Fruit fly (Drosophila melanogaster) whole organism, embryonic: Measurements from ENCODE around the gene CG17752.

ENCODE experiments used
- Abd-B ChIP-seq: fragments of 200-800 bp; sonication (Bioruptor generic); optimal IDR thresholded peaks from 2 replicates; lab custom pipeline; 2018; ENCODE audit warnings: missing biosample characterization, mild to moderate bottlenecking, missing genetic modification characterization, moderate library complexity
- Ada2b ChIP-seq: fragments of 200-800 bp; sonication (Bioruptor generic); IDR thresholded peaks from 2 replicates; pipeline ENCODE4 v1.3.6; 2022; ENCODE audit warnings: missing biosample characterization, missing genetic modification characterization
- Atf6 ChIP-seq: fragments of 200-800 bp; sonication (Bioruptor generic); IDR thresholded peaks from 2 replicates; pipeline ENCODE4 v1.3.6; 2022; ENCODE audit warnings: missing biosample characterization, missing genetic modification characterization
- CG1024 ChIP-seq: fragments of 200-800 bp; sonication (Bioruptor generic); IDR thresholded peaks from 2 replicates; pipeline ENCODE4 v1.3.6; 2022; ENCODE audit warnings: missing biosample characterization, missing genetic modification characterization
- CG10565 ChIP-seq: fragments of 200-800 bp; sonication (Bioruptor generic); optimal IDR thresholded peaks from 3 replicates; lab custom pipeline; 2016; ENCODE audit warnings: missing biosample characterization, mild to moderate bottlenecking, missing genetic modification characterization
- CG10979 ChIP-seq: fragments of 200-800 bp; sonication (Bioruptor generic); optimal IDR thresholded peaks from 2 replicates; lab custom pipeline; 2018; ENCODE audit warnings: missing biosample characterization, mild to moderate bottlenecking, missing genetic modification characterization, moderate library complexity
- CG12155 ChIP-seq: fragments of 200-800 bp; sonication (Bioruptor generic); optimal IDR thresholded peaks from 3 replicates; lab custom pipeline; 2016; ENCODE audit warnings: missing biosample characterization, missing genetic modification characterization
- CG12769 ChIP-seq: fragments of 200-800 bp; sonication (Bioruptor generic); optimal IDR thresholded peaks from 2 replicates; lab custom pipeline; 2019; ENCODE audit warnings: missing biosample characterization, mild to moderate bottlenecking, missing genetic modification characterization, moderate library complexity
- CG13123 ChIP-seq: fragments of 200-800 bp; sonication (Bioruptor generic); optimal IDR thresholded peaks from 2 replicates; lab custom pipeline; 2016; ENCODE audit warnings: missing biosample characterization, missing genetic modification characterization
- CG13424 ChIP-seq: fragments of 200-800 bp; sonication (Bioruptor generic); optimal IDR thresholded peaks from 2 replicates; lab custom pipeline; 2019; ENCODE audit warnings: missing biosample characterization, mild to moderate bottlenecking, missing genetic modification characterization, moderate library complexity
- CG15696 ChIP-seq: fragments of 200-800 bp; sonication (Bioruptor generic); optimal IDR thresholded peaks from 2 replicates; lab custom pipeline; 2019; ENCODE audit warnings: missing biosample characterization, mild to moderate bottlenecking, missing genetic modification characterization, moderate library complexity
- CG17361 ChIP-seq: fragments of 200-800 bp; sonication (Bioruptor generic); IDR thresholded peaks from 3 replicates; pipeline ENCODE4 v1.3.6; 2022; ENCODE audit warnings: missing biosample characterization, missing genetic modification characterization
- CG2129 ChIP-seq: fragments of 200-800 bp; sonication (Bioruptor generic); IDR thresholded peaks from 2 replicates; pipeline ENCODE4 v1.3.6; 2022; ENCODE audit warnings: missing biosample characterization, missing genetic modification characterization; ENCODE audit not compliant: partially characterized antibody
- CG3281 ChIP-seq: fragments of 200-800 bp; sonication (Bioruptor generic); optimal IDR thresholded peaks from 3 replicates; lab custom pipeline; 2017; ENCODE audit warnings: missing biosample characterization, mild to moderate bottlenecking, missing genetic modification characterization
- CG34422 ChIP-seq: fragments of 200-800 bp; sonication (Bioruptor generic); IDR thresholded peaks from 3 replicates; pipeline ENCODE4 v1.3.6; 2022; ENCODE audit warnings: missing biosample characterization, missing genetic modification characterization
- CG43689 ChIP-seq: fragments of 200-800 bp; sonication (Bioruptor generic); IDR thresholded peaks from 2 replicates; pipeline ENCODE4 v1.3.6; 2022; ENCODE audit warnings: missing biosample characterization, missing genetic modification characterization
- CG4617 ChIP-seq: fragments of 200-800 bp; sonication (Bioruptor generic); optimal IDR thresholded peaks from 3 replicates; lab custom pipeline; 2016; ENCODE audit warnings: missing biosample characterization, missing genetic modification characterization, borderline replicate concordance
- CG6813 ChIP-seq: fragments of 200-800 bp; sonication (Bioruptor generic); optimal IDR thresholded peaks from 2 replicates; lab custom pipeline; 2017; ENCODE audit warnings: missing biosample characterization, missing genetic modification characterization, mild to moderate bottlenecking, moderate library complexity, missing genetic modification reagents
- D19A ChIP-seq: fragments of 200-800 bp; optimal IDR thresholded peaks from 3 replicates; lab custom pipeline; 2019; ENCODE audit warnings: missing biosample characterization, mild to moderate bottlenecking, missing genetic modification characterization, moderate library complexity
- Deaf1 ChIP-seq: fragments of 200-800 bp; optimal IDR thresholded peaks from 3 replicates; lab custom pipeline; 2019; ENCODE audit warnings: missing biosample characterization, mild to moderate bottlenecking, missing genetic modification characterization, moderate library complexity
- Dip3 ChIP-seq: fragments of 200-800 bp; sonication (Bioruptor generic); optimal IDR thresholded peaks from 3 replicates; lab custom pipeline; 2016; ENCODE audit warnings: missing biosample characterization, missing genetic modification characterization
- Dll ChIP-seq: fragments of 200-800 bp; sonication (Bioruptor generic); IDR thresholded peaks from 4 replicates; pipeline ENCODE4 v1.3.6; 2022; ENCODE audit warnings: missing biosample characterization, missing genetic modification characterization; ENCODE audit not compliant: partially characterized antibody
- E2f1 ChIP-seq: fragments of 200-800 bp; sonication (Bioruptor generic); IDR thresholded peaks from 2 replicates; pipeline ENCODE4 v1.3.6; 2022; ENCODE audit warnings: missing biosample characterization, missing genetic modification characterization
- H2.0 ChIP-seq: fragments of 200-800 bp; sonication (Bioruptor generic); IDR thresholded peaks from 2 replicates; pipeline ENCODE4 v1.3.6; 2022; ENCODE audit warnings: missing biosample characterization, missing genetic modification characterization
- HLH3B ChIP-seq: fragments of 200-800 bp; sonication (Bioruptor generic); IDR thresholded peaks from 2 replicates; pipeline ENCODE4 v1.3.6; 2022; ENCODE audit warnings: missing biosample characterization, missing genetic modification characterization
- HLHmδ ChIP-seq: fragments of 200-800 bp; sonication (Bioruptor generic); optimal IDR thresholded peaks from 2 replicates; lab custom pipeline; 2018; ENCODE audit warnings: missing biosample characterization, mild to moderate bottlenecking, missing genetic modification characterization, moderate library complexity
- Hr51 ChIP-seq, 2 experiments: fragments of 200-800 bp; sonication (Bioruptor generic); optimal IDR thresholded peaks; 2 replicates in 1 of 2; 3 replicates in 1 of 2; lab custom pipeline; 2016 to 2018; ENCODE audit warnings: missing biosample characterization in 2 of 2, missing genetic modification characterization in 2 of 2, mild to moderate bottlenecking in 1 of 2, moderate library complexity in 1 of 2
- Mes4 ChIP-seq: fragments of 200-800 bp; sonication (Bioruptor generic); optimal IDR thresholded peaks from 2 replicates; lab custom pipeline; 2016; ENCODE audit warnings: missing biosample characterization, missing genetic modification characterization
- Mrtf ChIP-seq: fragments of 200-800 bp; sonication (Bioruptor generic); IDR thresholded peaks from 3 replicates; pipeline ENCODE4 v1.3.6; 2022; ENCODE audit warnings: missing biosample characterization, missing genetic modification characterization
- NC2β ChIP-seq: fragments of 200-800 bp; sonication (Bioruptor generic); optimal IDR thresholded peaks from 2 replicates; lab custom pipeline; 2016; ENCODE audit warnings: missing biosample characterization, missing genetic modification characterization
- Oaz ChIP-seq: fragments of 200-800 bp; sonication (Bioruptor generic); IDR thresholded peaks from 2 replicates; pipeline ENCODE4 v1.3.6; 2022; ENCODE audit warnings: missing biosample characterization, missing genetic modification characterization
- Xbp1 ChIP-seq: fragments of 200-800 bp; sonication (Bioruptor generic); optimal IDR thresholded peaks from 3 replicates; lab custom pipeline; 2016; ENCODE audit warnings: missing biosample characterization, mild to moderate bottlenecking, missing genetic modification characterization
- ato ChIP-seq: fragments of 200-800 bp; sonication (Bioruptor generic); IDR thresholded peaks from 2 replicates; pipeline ENCODE4 v1.3.6; 2022; ENCODE audit warnings: missing biosample characterization, missing genetic modification characterization; ENCODE audit not compliant: partially characterized antibody
- bab2 ChIP-seq: fragments of 200-800 bp; sonication (Bioruptor generic); optimal IDR thresholded peaks from 2 replicates; lab custom pipeline; 2016; ENCODE audit warnings: missing biosample characterization, missing genetic modification characterization
- crol ChIP-seq: fragments of 200-800 bp; sonication (Bioruptor generic); IDR thresholded peaks from 2 replicates; pipeline ENCODE4 v1.3.6; 2022; ENCODE audit warnings: missing biosample characterization, missing genetic modification characterization
- ewg ChIP-seq: fragments of 200-800 bp; sonication (Bioruptor generic); optimal IDR thresholded peaks from 3 replicates; lab custom pipeline; 2017; ENCODE audit warnings: mild to moderate bottlenecking, missing biosample characterization, missing genetic modification reagents, missing genetic modification characterization
- fru ChIP-seq: fragments of >200 bp; optimal IDR thresholded peaks from 2 replicates; lab custom pipeline; 2017
- hbn ChIP-seq: fragments of 200-800 bp; sonication (Bioruptor generic); IDR thresholded peaks from 2 replicates; pipeline ENCODE4 v1.3.6; 2022; ENCODE audit warnings: missing biosample characterization, missing genetic modification characterization; ENCODE audit not compliant: partially characterized antibody
- hkb ChIP-seq, 2 experiments: fragments of 200-800 bp in 1 of 2; fragments of >200 bp in 1 of 2; sonication (Bioruptor generic) in 1 of 2; IDR thresholded peaks in 1 of 2; optimal IDR thresholded peaks in 1 of 2; 2 replicates each; pipeline versions ENCODE4 v1.3.6 to Lab custom; 2017 to 2022; ENCODE audit warnings: missing biosample characterization in 1 of 2, missing genetic modification characterization in 1 of 2
- jigr1 ChIP-seq: fragments of 200-800 bp; sonication (Bioruptor generic); IDR thresholded peaks from 3 replicates; pipeline ENCODE4 v1.3.6; 2022; ENCODE audit warnings: missing biosample characterization, missing genetic modification characterization
- jing ChIP-seq: fragments of 200-800 bp; sonication (Bioruptor generic); optimal IDR thresholded peaks from 2 replicates; lab custom pipeline; 2018; ENCODE audit warnings: missing biosample characterization, mild to moderate bottlenecking, missing genetic modification characterization
- ken ChIP-seq: fragments of 200-800 bp; sonication (Bioruptor generic); IDR thresholded peaks from 3 replicates; pipeline ENCODE4 v1.3.6; 2022; ENCODE audit warnings: missing biosample characterization, missing genetic modification characterization
- onecut ChIP-seq: fragments of 200-800 bp; sonication (Bioruptor generic); IDR thresholded peaks from 2 replicates; pipeline ENCODE4 v1.3.6; 2022; ENCODE audit warnings: missing biosample characterization, missing genetic modification characterization
- peb ChIP-seq: fragments of 200-800 bp; sonication (Bioruptor generic); IDR thresholded peaks from 2 replicates; pipeline ENCODE4 v1.3.6; 2022; ENCODE audit warnings: missing biosample characterization, missing genetic modification characterization
- row ChIP-seq: fragments of 200-800 bp; sonication (Bioruptor generic); IDR thresholded peaks from 3 replicates; pipeline ENCODE4 v1.3.6; 2022; ENCODE audit warnings: missing biosample characterization, missing genetic modification characterization
- slp2 ChIP-seq: fragments of 200-800 bp; sonication (Bioruptor generic); optimal IDR thresholded peaks from 2 replicates; lab custom pipeline; 2016; ENCODE audit warnings: missing biosample characterization, missing genetic modification characterization
- tgo ChIP-seq: fragments of 200-800 bp; sonication (Bioruptor generic); IDR thresholded peaks from 3 replicates; pipeline ENCODE4 v1.3.6; 2022; ENCODE audit warnings: missing biosample characterization, missing genetic modification characterization
- vfl ChIP-seq: fragments of 200-800 bp; sonication (Bioruptor generic); optimal IDR thresholded peaks from 2 replicates; lab custom pipeline; 2016; ENCODE audit warnings: missing biosample characterization, missing genetic modification characterization
- wek ChIP-seq: fragments of 200-800 bp; sonication (Bioruptor generic); optimal IDR thresholded peaks from 3 replicates; lab custom pipeline; 2018; ENCODE audit warnings: missing biosample characterization, mild to moderate bottlenecking, missing genetic modification characterization, moderate library complexity
- yki ChIP-seq: fragments of >200 bp; optimal IDR thresholded peaks from 3 replicates; lab custom pipeline; 2018

Gene CG17752

dm6 chr3R:19650718-19651117 is 40.7 kb downstream of the CG17752 start, which contains the start of gene CG31219:
CG31219 (plus strand) TSS chr3R:19651018.
- TF ChIP-seq CG1024 (no peak), vfl (GFP tag; lab: Kevin White, UChicago) (no peak)

dm6 chr3R:19656455-19656854 is 46.4 kb downstream of the CG17752 start:
- TF ChIP-seq CG3281 (GFP tag; lab: Kevin White, UChicago): no peak
- no peak for TF ChIP-seq peb (GFP tag; lab: Robert Waterston, UW)
- TF ChIP-seq CG2129 (GFP tag; lab: Robert Waterston, UW): no peak
- TF ChIP-seq Oaz (GFP tag; lab: Robert Waterston, UW): no peak
- TF ChIP-seq HLHmδ (GFP tag; lab: Kevin White, UChicago): no peak
- TF ChIP-seq D19A (tag; lab: Kevin White, UChicago): no peak
- no peak for TF ChIP-seq Mes4 (GFP tag; lab: Kevin White, UChicago)
- TF ChIP-seq CG13123 (GFP tag; lab: Kevin White, UChicago): no peak
- TF ChIP-seq jigr1 (GFP tag; lab: Robert Waterston, UW): no peak
- no peak for TF ChIP-seq HLH3B (GFP tag; lab: Robert Waterston, UW)
- no peak for TF ChIP-seq Abd-B
- no peak for TF ChIP-seq H2.0 (GFP tag; lab: Robert Waterston, UW)
- TF ChIP-seq row (GFP tag; lab: Robert Waterston, UW): no peak
- no peak for TF ChIP-seq Ada2b (GFP tag; lab: Robert Waterston, UW)
- no peak for TF ChIP-seq Hr51 (GFP tag; optimal IDR thresholded peaks at IDR 0.05; lab: Kevin White, UChicago)
- no peak for TF ChIP-seq Deaf1 (tag; lab: Kevin White, UChicago)
- no peak for TF ChIP-seq jing (GFP tag; lab: Kevin White, UChicago)
- TF ChIP-seq hkb (optimal IDR thresholded peaks at IDR 0.05; lab: Kevin White, UChicago): no peak
- TF ChIP-seq hkb (GFP tag; IDR thresholded peaks at IDR 0.05; lab: Robert Waterston, UW): no peak
- TF ChIP-seq ken (GFP tag; lab: Robert Waterston, UW): no peak
- no peak for TF ChIP-seq CG10979 (tag; lab: Kevin White, UChicago)
- no peak for TF ChIP-seq wek (GFP tag; lab: Kevin White, UChicago)
- TF ChIP-seq CG34422 (GFP tag; lab: Robert Waterston, UW): peak; percentile 78; the same call in 2 of the 3 replicates
- TF ChIP-seq fru (lab: Kevin White, UChicago): no peak
- no peak for TF ChIP-seq CG4617 (GFP tag; lab: Kevin White, UChicago)
- TF ChIP-seq CG10565 (GFP tag; lab: Kevin White, UChicago): no peak
- 0 out of 2 replicates have a peak, but pooled peaks have one; percentile 25 for TF ChIP-seq hbn (GFP tag; lab: Robert Waterston, UW)
- TF ChIP-seq Dip3 (GFP tag; lab: Kevin White, UChicago): no peak
- TF ChIP-seq CG12769 (tag; lab: Kevin White, UChicago): no peak
- TF ChIP-seq CG13424: no peak
- no peak for TF ChIP-seq tgo (GFP tag; lab: Robert Waterston, UW)
- no peak for TF ChIP-seq Atf6 (GFP tag; lab: Robert Waterston, UW)
- TF ChIP-seq ato: no peak
- no peak for TF ChIP-seq NC2β (GFP tag; lab: Kevin White, UChicago)
- no peak for TF ChIP-seq crol (GFP tag; lab: Robert Waterston, UW)
- no peak for TF ChIP-seq CG12155 (GFP tag; lab: Kevin White, UChicago)
- no peak for TF ChIP-seq CG6813 (GFP tag; lab: Kevin White, UChicago)
- no peak for TF ChIP-seq bab2 (GFP tag; lab: Kevin White, UChicago)
- no peak for TF ChIP-seq CG17361 (GFP tag; lab: Robert Waterston, UW)
- TF ChIP-seq ewg (GFP tag; lab: Kevin White, UChicago): peak; percentile 95
- TF ChIP-seq Mrtf (GFP tag; lab: Robert Waterston, UW): no peak
- no peak for TF ChIP-seq CG43689
- no peak for TF ChIP-seq slp2 (GFP tag; lab: Kevin White, UChicago)
- TF ChIP-seq onecut (GFP tag; lab: Robert Waterston, UW): peak; percentile 99
- TF ChIP-seq yki: no peak
- TF ChIP-seq CG15696 (tag; lab: Kevin White, UChicago): no peak
- TF ChIP-seq E2f1 (GFP tag; lab: Robert Waterston, UW): no peak
- TF ChIP-seq Dll (GFP tag; lab: Robert Waterston, UW): no peak
- TF ChIP-seq Xbp1 (GFP tag; lab: Kevin White, UChicago): no peak
